Fruit fly (Drosophila melanogaster) whole organism, embryonic: ENCODE data around the gene CG7987.

Source experiments
- Asciz ChIP-seq: fragments of 200-800 bp; sonication (Bioruptor generic); optimal IDR thresholded peaks from 2 replicates; lab custom pipeline; 2017; ENCODE audit warnings: missing biosample characterization, mild to moderate bottlenecking, missing genetic modification characterization, missing genetic modification reagents
- Atf-2 ChIP-seq: fragments of 200-800 bp; sonication (Bioruptor generic); optimal IDR thresholded peaks from 2 replicates; lab custom pipeline; 2016; ENCODE audit warnings: missing biosample characterization, missing genetic modification characterization
- Bgb ChIP-seq: fragments of 200-800 bp; sonication (Bioruptor generic); IDR thresholded peaks from 2 replicates; pipeline ENCODE4 v1.3.6; 2022; ENCODE audit warnings: missing biosample characterization, missing genetic modification characterization; ENCODE audit not compliant: partially characterized antibody
- Blimp-1 ChIP-seq: fragments of 200-800 bp; sonication (Bioruptor generic); optimal IDR thresholded peaks from 3 replicates; lab custom pipeline; 2018; ENCODE audit warnings: missing biosample characterization, missing genetic modification characterization, mild to moderate bottlenecking, moderate library complexity, missing genetic modification reagents
- CG10543 ChIP-seq: fragments of 200-800 bp; sonication (Bioruptor generic); optimal IDR thresholded peaks from 3 replicates; lab custom pipeline; 2017; ENCODE audit warnings: missing biosample characterization, mild to moderate bottlenecking, missing genetic modification characterization, moderate library complexity
- CG11560 ChIP-seq: fragments of 200-800 bp; sonication (Bioruptor generic); IDR thresholded peaks from 3 replicates; pipeline ENCODE4 v1.3.6; 2022; ENCODE audit warnings: missing biosample characterization, missing genetic modification characterization
- CG13624 ChIP-seq: fragments of 200-800 bp; sonication (Bioruptor generic); optimal IDR thresholded peaks from 2 replicates; lab custom pipeline; 2016; ENCODE audit warnings: missing biosample characterization, missing genetic modification characterization
- CG13894 ChIP-seq: fragments of 200-800 bp; sonication (Bioruptor generic); optimal IDR thresholded peaks from 3 replicates; lab custom pipeline; 2018; ENCODE audit warnings: missing biosample characterization, mild to moderate bottlenecking, missing genetic modification characterization, moderate library complexity
- CG14014 ChIP-seq: fragments of 200-800 bp; sonication (Bioruptor generic); IDR thresholded peaks from 2 replicates; pipeline ENCODE4 v1.3.6; 2022; ENCODE audit warnings: missing biosample characterization, missing genetic modification characterization
- CG14667 ChIP-seq: fragments of 200-800 bp; sonication (Bioruptor generic); IDR thresholded peaks from 2 replicates; pipeline ENCODE4 v1.3.6; 2022; ENCODE audit warnings: missing biosample characterization, missing genetic modification characterization
- CG16863 ChIP-seq: fragments of 200-800 bp; sonication (Bioruptor generic); optimal IDR thresholded peaks from 3 replicates; lab custom pipeline; 2016; ENCODE audit warnings: missing biosample characterization, missing genetic modification characterization
- CG17328 ChIP-seq: fragments of 200-800 bp; sonication (Bioruptor generic); IDR thresholded peaks from 2 replicates; pipeline ENCODE4 v1.3.6; 2022; ENCODE audit warnings: missing biosample characterization, missing genetic modification characterization
- CG17385 ChIP-seq: fragments of 200-800 bp; sonication (Bioruptor generic); optimal IDR thresholded peaks from 3 replicates; lab custom pipeline; 2018; ENCODE audit warnings: missing biosample characterization, mild to moderate bottlenecking, missing genetic modification characterization
- CG2678 ChIP-seq: fragments of 200-800 bp; sonication (Bioruptor generic); optimal IDR thresholded peaks from 3 replicates; lab custom pipeline; 2019; ENCODE audit warnings: missing biosample characterization, mild to moderate bottlenecking, missing genetic modification characterization, moderate library complexity
- CG6683 ChIP-seq: fragments of 200-800 bp; sonication (Bioruptor generic); optimal IDR thresholded peaks from 2 replicates; lab custom pipeline; 2017; ENCODE audit warnings: missing biosample characterization, mild to moderate bottlenecking, missing genetic modification characterization, missing genetic modification reagents
- CG6813 ChIP-seq: fragments of 200-800 bp; sonication (Bioruptor generic); optimal IDR thresholded peaks from 2 replicates; lab custom pipeline; 2017; ENCODE audit warnings: missing biosample characterization, missing genetic modification characterization, mild to moderate bottlenecking, moderate library complexity, missing genetic modification reagents
- CG7786 ChIP-seq: fragments of 200-800 bp; sonication (Bioruptor generic); optimal IDR thresholded peaks from 2 replicates; lab custom pipeline; 2016; ENCODE audit warnings: missing biosample characterization, missing genetic modification characterization
- CG8388 ChIP-seq: fragments of 200-800 bp; sonication (Bioruptor generic); optimal IDR thresholded peaks from 2 replicates; lab custom pipeline; 2019; ENCODE audit warnings: missing biosample characterization, mild to moderate bottlenecking, missing genetic modification characterization, moderate library complexity
- CG9727 ChIP-seq: fragments of 200-800 bp; sonication (Bioruptor generic); optimal IDR thresholded peaks from 3 replicates; lab custom pipeline; 2017; ENCODE audit warnings: missing biosample characterization, mild to moderate bottlenecking, missing genetic modification characterization
- CrebB ChIP-seq: fragments of 200-800 bp; sonication (Bioruptor generic); optimal IDR thresholded peaks from 3 replicates; lab custom pipeline; 2018; ENCODE audit warnings: missing biosample characterization, mild to moderate bottlenecking, missing genetic modification characterization
- Dll ChIP-seq: fragments of 200-800 bp; sonication (Bioruptor generic); IDR thresholded peaks from 4 replicates; pipeline ENCODE4 v1.3.6; 2022; ENCODE audit warnings: missing biosample characterization, missing genetic modification characterization; ENCODE audit not compliant: partially characterized antibody
- Doc3 ChIP-seq: fragments of 200-800 bp; sonication (Bioruptor generic); IDR thresholded peaks from 3 replicates; pipeline ENCODE4 v1.3.6; 2022; ENCODE audit warnings: missing biosample characterization, missing genetic modification characterization; ENCODE audit not compliant: partially characterized antibody
- Drgx ChIP-seq: fragments of 200-800 bp; sonication (Bioruptor generic); IDR thresholded peaks from 2 replicates; pipeline ENCODE4 v1.3.6; 2022; ENCODE audit warnings: missing biosample characterization, missing genetic modification characterization
- Eip74EF ChIP-seq, 2 experiments: fragments of 200-800 bp in 1 of 2; fragments of >200 bp in 1 of 2; sonication (Bioruptor generic) in 1 of 2; optimal IDR thresholded peaks; 2 replicates each; lab custom pipeline; 2017 to 2019; ENCODE audit warnings: missing biosample characterization in 2 of 2, missing genetic modification characterization in 2 of 2, mild to moderate bottlenecking in 1 of 2, moderate library complexity in 1 of 2
- Hr78 ChIP-seq, 2 experiments: fragments of 200-800 bp in 1 of 2; fragments of >200 bp in 1 of 2; sonication (Bioruptor generic) in 1 of 2; optimal IDR thresholded peaks; 2 replicates each; lab custom pipeline; 2017 to 2019; ENCODE audit warnings: missing biosample characterization in 2 of 2, missing genetic modification characterization in 2 of 2, mild to moderate bottlenecking in 1 of 2, moderate library complexity in 1 of 2
- MESR4 ChIP-seq: fragments of 200-800 bp; sonication (Bioruptor generic); optimal IDR thresholded peaks from 2 replicates; lab custom pipeline; 2018; ENCODE audit warnings: missing biosample characterization, mild to moderate bottlenecking, missing genetic modification characterization, moderate library complexity
- NFAT ChIP-seq: fragments of 200-800 bp; sonication (Bioruptor generic); IDR thresholded peaks from 2 replicates; pipeline ENCODE4 v1.3.6; 2022; ENCODE audit warnings: missing biosample characterization, missing genetic modification characterization
- NfI ChIP-seq: fragments of 200-800 bp; sonication (Bioruptor generic); optimal IDR thresholded peaks from 3 replicates; lab custom pipeline; 2018; ENCODE audit warnings: missing biosample characterization, mild to moderate bottlenecking, missing genetic modification characterization, moderate library complexity
- Sox102F ChIP-seq: fragments of 200-800 bp; sonication (Bioruptor generic); optimal IDR thresholded peaks from 2 replicates; lab custom pipeline; 2018; ENCODE audit warnings: missing biosample characterization, mild to moderate bottlenecking, missing genetic modification characterization, moderate library complexity
- amos ChIP-seq: fragments of 200-800 bp; sonication (Bioruptor generic); IDR thresholded peaks from 2 replicates; pipeline ENCODE4 v1.3.6; 2022; ENCODE audit warnings: missing biosample characterization, missing genetic modification characterization; ENCODE audit not compliant: partially characterized antibody
- ap ChIP-seq: fragments of 200-800 bp; sonication (Bioruptor generic); IDR thresholded peaks from 2 replicates; pipeline ENCODE4 v1.3.6; 2022; ENCODE audit warnings: missing biosample characterization, missing genetic modification characterization
- bsh ChIP-seq, 2 experiments: fragments of 200-800 bp; sonication (Bioruptor generic); optimal IDR thresholded peaks; 2 replicates each; lab custom pipeline; 2017 to 2018; ENCODE audit warnings: mild to moderate bottlenecking in 2 of 2, missing biosample characterization in 2 of 2, missing genetic modification characterization in 2 of 2, moderate library complexity in 1 of 2
- da ChIP-seq: fragments of 200-800 bp; sonication (Bioruptor generic); optimal IDR thresholded peaks from 2 replicates; lab custom pipeline; 2016; ENCODE audit warnings: missing biosample characterization, missing genetic modification characterization
- her ChIP-seq: fragments of 200-800 bp; sonication (Bioruptor generic); optimal IDR thresholded peaks from 2 replicates; lab custom pipeline; 2016; ENCODE audit warnings: missing biosample characterization, missing genetic modification characterization
- lab ChIP-seq: fragments of 200-800 bp; sonication (Bioruptor generic); optimal IDR thresholded peaks from 3 replicates; lab custom pipeline; 2017; ENCODE audit warnings: missing biosample characterization, missing genetic modification characterization, mild to moderate bottlenecking, moderate library complexity, missing genetic modification reagents
- lilli ChIP-seq: fragments of 200-800 bp; sonication (Bioruptor generic); optimal IDR thresholded peaks from 3 replicates; lab custom pipeline; 2016; ENCODE audit warnings: missing biosample characterization, missing genetic modification characterization
- lola ChIP-seq, 3 experiments: fragments of >200 bp in 2 of 3; fragments of 200-800 bp in 1 of 3; sonication (Bioruptor generic) in 1 of 3; optimal IDR thresholded peaks; 2 replicates each; lab custom pipeline; 2017 to 2019; ENCODE audit warnings: missing biosample characterization in 3 of 3, missing genetic modification characterization in 3 of 3, mild to moderate bottlenecking in 1 of 3, moderate library complexity in 1 of 3
- luna ChIP-seq: fragments of 200-800 bp; sonication (Bioruptor generic); optimal IDR thresholded peaks from 2 replicates; lab custom pipeline; 2016; ENCODE audit warnings: missing biosample characterization, missing genetic modification characterization
- otp ChIP-seq: fragments of 200-800 bp; sonication (Bioruptor generic); IDR thresholded peaks from 3 replicates; pipeline ENCODE4, ENCODE4 v1.3.6; 2022; ENCODE audit warnings: missing biosample characterization, missing genetic modification characterization
- pan ChIP-seq, 4 experiments: fragments of >200 bp in 3 of 4; fragments of 200-800 bp in 1 of 4; sonication (Bioruptor generic) in 1 of 4; optimal IDR thresholded peaks in 3 of 4; IDR thresholded peaks in 1 of 4; 2 replicates each; pipeline versions ENCODE4 v1.3.6 to Lab custom; 2017 to 2022; ENCODE audit warnings: missing biosample characterization in 2 of 4, missing genetic modification characterization in 2 of 4, mixed read lengths in 1 of 4
- rib ChIP-seq: fragments of 200-800 bp; sonication (Bioruptor generic); IDR thresholded peaks from 2 replicates; pipeline ENCODE4 v1.3.6; 2022; ENCODE audit warnings: missing biosample characterization, missing genetic modification characterization
- sc ChIP-seq, 3 experiments: fragments of >200 bp in 2 of 3; fragments of 200-800 bp in 1 of 3; sonication (Bioruptor generic) in 1 of 3; optimal IDR thresholded peaks; 2 replicates in 2 of 3; 3 replicates in 1 of 3; lab custom pipeline; 2017; ENCODE audit warnings: mild to moderate bottlenecking in 1 of 3, missing biosample characterization in 1 of 3, missing genetic modification characterization in 1 of 3, missing genetic modification reagents in 1 of 3
- slbo ChIP-seq: fragments of 200-800 bp; sonication (Bioruptor generic); IDR thresholded peaks from 2 replicates; pipeline ENCODE4 v1.3.6; 2022; ENCODE audit warnings: missing biosample characterization, missing genetic modification characterization
- wor ChIP-seq: fragments of 200-800 bp; sonication (Bioruptor generic); IDR thresholded peaks from 2 replicates; pipeline ENCODE4 v1.3.6; 2022; ENCODE audit warnings: missing biosample characterization, missing genetic modification characterization
- zfh1 ChIP-seq: fragments of 200-800 bp; sonication (Bioruptor generic); IDR thresholded peaks from 3 replicates; pipeline ENCODE4 v1.3.6; 2022; ENCODE audit warnings: missing biosample characterization, missing genetic modification characterization

The CG7987 gene

dm6 chr3R:14569411-14570107 is 6.1 kb downstream of the CG7987 start, which contains the start of gene Cys (continued):
- TF ChIP-seq MESR4 (GFP tag; lab: Kevin White, UChicago) (peak; percentile 26), Eip74EF (GFP tag; optimal IDR thresholded peaks at IDR 0.05; lab: Kevin White, UChicago) (peak in 1 of 2 experiments; percentile 15), Hr78 (GFP tag; optimal IDR thresholded peaks at IDR 0.05; lab: Kevin White, UChicago) (peak in 1 of 2 experiments; percentile 74), Atf-2 (GFP tag; lab: Kevin White, UChicago) (no peak), rib (GFP tag; lab: Robert Waterston, UW) (0 out of 2 replicates have a peak, but pooled peaks have one; percentile 31), CG14667 (GFP tag; lab: Robert Waterston, UW) (no peak), CG13624 (no peak), CG6683 (GFP tag; lab: Kevin White, UChicago) (no peak), lab (GFP tag; lab: Kevin White, UChicago) (peak; percentile 1), ap (GFP tag; lab: Robert Waterston, UW) (0 out of 2 replicates have a peak, but pooled peaks have one; percentile 39), Blimp-1 (GFP tag; lab: Kevin White, UChicago) (peak; percentile 1), Dll (GFP tag; lab: Robert Waterston, UW) (no peak), amos (peak; percentile 26; the same call in 1 of the 2 replicates), CrebB (tag; lab: Kevin White, UChicago) (peak; percentile 36), da (GFP tag; lab: Kevin White, UChicago) (peak; percentile 42), Doc3 (GFP tag; lab: Robert Waterston, UW) (no peak), CG9727 (GFP tag; lab: Kevin White, UChicago) (peak; percentile 7), CG14014 (GFP tag; lab: Robert Waterston, UW) (no peak; the same call in 1 of the 2 replicates), wor (GFP tag; lab: Robert Waterston, UW) (no peak), pan (optimal IDR thresholded peaks at IDR 0.05; lab: Kevin White, UChicago) (no peak), pan (GFP tag; optimal IDR thresholded peaks at IDR 0.05 in 1 of 2, IDR thresholded peaks at IDR 0.05 in 1 of 2) (peak in 1 of 2 experiments; percentile 26), NfI (peak; percentile 13), bsh (GFP tag; optimal IDR thresholded peaks at IDR 0.05; lab: Kevin White, UChicago) (peak in 1 of 2 experiments; percentile 52), NFAT (GFP tag; lab: Robert Waterston, UW) (peak; percentile 87; the same call in 1 of the 2 replicates), CG13894 (peak; percentile 73), Bgb (GFP tag; lab: Robert Waterston, UW) (peak; percentile 27; the same call in 1 of the 2 replicates), CG8388 (GFP tag; lab: Kevin White, UChicago) (peak; percentile 23), slbo (GFP tag; lab: Robert Waterston, UW) (peak; percentile 49), luna (GFP tag; lab: Kevin White, UChicago) (peak; percentile 34), CG6813 (peak; percentile 27), zfh1 (GFP tag; lab: Robert Waterston, UW) (peak; percentile 54; the same call in 1 of the 3 replicates), CG10543 (GFP tag; lab: Kevin White, UChicago) (peak; percentile 20), CG7786 (GFP tag; lab: Kevin White, UChicago) (peak; percentile 17), CG17385 (peak; percentile 23), CG11560 (no peak), otp (0 out of 3 replicates have a peak, but pooled peaks have one; percentile 36), CG17328 (GFP tag; lab: Robert Waterston, UW) (peak; percentile 36; the same call in 1 of the 2 replicates), Drgx (GFP tag; lab: Robert Waterston, UW) (no peak), her (GFP tag; lab: Kevin White, UChicago) (peak; percentile 13), Sox102F (GFP tag; lab: Kevin White, UChicago) (peak; percentile 38), lilli (peak; percentile 35), lola (GFP tag; optimal IDR thresholded peaks at IDR 0.05; lab: Kevin White, UChicago) (peak in 1 of 3 experiments; percentile 11), CG2678 (tag; lab: Kevin White, UChicago) (peak; percentile 42), CG16863 (GFP tag; lab: Kevin White, UChicago) (no peak), sc (optimal IDR thresholded peaks at IDR 0.05; lab: Kevin White, UChicago) (no peak), sc (GFP tag; optimal IDR thresholded peaks at IDR 0.05; lab: Kevin White, UChicago) (peak; percentile 19), Asciz (GFP tag; lab: Kevin White, UChicago) (peak; percentile 19)
